Worm (Caenorhabditis elegans) whole organism, L4/young adult: Measurements from ENCODE around the gene eor-1.

Experiments used
- W03F9.2 ChIP-seq: fragments of 150-350 bp; optimal IDR thresholded peaks from 2 replicates; lab custom pipeline; 2014; ENCODE audit warnings: missing biosample characterization, missing genetic modification characterization
- dao-5 ChIP-seq: sonication (generic microtip); optimal IDR thresholded peaks from 2 replicates; lab custom pipeline; 2016; ENCODE audit warnings: missing genotype, missing genetic modification characterization, moderate library complexity, missing compliant biosample characterization
- him-1 ChIP-seq: sonication (generic microtip); optimal IDR thresholded peaks from 2 replicates; lab custom pipeline; 2016; ENCODE audit warnings: missing genotype, missing genetic modification reagents, missing genetic modification characterization, missing compliant biosample characterization

DNA sequence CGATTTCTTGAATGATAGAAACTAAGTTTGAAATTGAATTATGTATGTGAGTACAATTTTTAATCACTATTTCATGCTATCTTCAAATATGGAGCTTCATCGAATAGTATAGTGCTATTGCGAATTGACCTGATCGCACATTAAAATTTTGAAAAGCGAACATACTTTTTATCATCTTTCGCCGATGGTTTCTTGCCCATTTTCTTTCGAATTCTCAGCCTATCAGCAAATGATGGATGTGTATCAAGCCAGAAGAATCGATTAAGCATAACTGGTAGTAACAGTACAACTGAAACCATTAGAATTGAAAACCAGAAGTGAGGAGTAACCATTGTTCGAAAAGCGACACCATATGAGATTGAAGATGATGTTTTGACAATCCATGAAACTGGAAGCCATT is 30.7 kb upstream of the eor-1 start:
- TF ChIP-seq dao-5 (tag; lab: Kevin White, UChicago): no peak
- no peak for TF ChIP-seq him-1 (tag; lab: Kevin White, UChicago)
- no peak for TF ChIP-seq W03F9.2 (tag; lab: Kevin White, UChicago)
